Fruit fly (Drosophila melanogaster) whole organism, adult: ENCODE data around the gene CG43074.
A peak's percentile ranks its signal among the peaks of the same experiment; 100 is the strongest.

ENCODE experiments used
- CG5204 ChIP-seq: fragments of 200-800 bp; sonication (Bioruptor generic); optimal IDR thresholded peaks from 2 replicates; lab custom pipeline; 2016; ENCODE audit warnings: missing biosample characterization, missing genetic modification characterization
- CG7045 ChIP-seq: fragments of 200-800 bp; sonication (Bioruptor generic); optimal IDR thresholded peaks from 2 replicates; lab custom pipeline; 2017; ENCODE audit warnings: missing biosample characterization, mild to moderate bottlenecking, missing genetic modification characterization
- CG7101 ChIP-seq: fragments of 200-800 bp; sonication (Bioruptor generic); optimal IDR thresholded peaks from 2 replicates; lab custom pipeline; 2018; ENCODE audit warnings: missing biosample characterization, mild to moderate bottlenecking, missing genetic modification characterization, moderate library complexity
- Crg-1 ChIP-seq: fragments of 200-800 bp; sonication (Bioruptor generic); optimal IDR thresholded peaks from 2 replicates; lab custom pipeline; 2016; ENCODE audit warnings: missing biosample characterization, missing genetic modification characterization
- cic ChIP-seq: fragments of 200-800 bp; sonication (Bioruptor generic); optimal IDR thresholded peaks from 2 replicates; lab custom pipeline; 2017; ENCODE audit warnings: missing biosample characterization, mild to moderate bottlenecking, missing genetic modification characterization, moderate library complexity
- kay ChIP-seq: fragments of 200-800 bp; sonication (Bioruptor generic); peaks from one replicate; lab custom pipeline; 2016; ENCODE audit warnings: missing biosample characterization, missing genetic modification characterization, borderline replicate concordance
- pad ChIP-seq: fragments of 200-800 bp; sonication (Bioruptor generic); optimal IDR thresholded peaks from 3 replicates; lab custom pipeline; 2017; ENCODE audit warnings: missing biosample characterization, missing genetic modification characterization, mild to moderate bottlenecking, moderate library complexity, missing genetic modification reagents

- peak; percentile 3 for TF ChIP-seq kay
- TF ChIP-seq Crg-1 (GFP tag; lab: Kevin White, UChicago): no peak
- no peak for TF ChIP-seq pad (GFP tag; lab: Kevin White, UChicago)
- TF ChIP-seq cic (GFP tag; lab: Kevin White, UChicago): no peak
- TF ChIP-seq CG7045: no peak
- TF ChIP-seq CG7101 (tag; lab: Kevin White, UChicago): no peak
- TF ChIP-seq CG5204 (GFP tag; lab: Kevin White, UChicago): no peak
Measured at dm6 chr3L:3472063-3472528, 12.4 kb downstream of the CG43074 start, which contains the start of the genes CG32267 and CG42324.
